Fruit fly (Drosophila melanogaster) whole organism, embryonic: ENCODE data around the gene rempA.
A peak's percentile ranks its signal among the peaks of the same experiment; 100 is the strongest.

Experiments
- Asciz ChIP-seq: fragments of 200-800 bp; sonication (Bioruptor generic); optimal IDR thresholded peaks from 2 replicates; lab custom pipeline; 2017; ENCODE audit warnings: missing biosample characterization, mild to moderate bottlenecking, missing genetic modification characterization, missing genetic modification reagents
- Bteb2 ChIP-seq: fragments of 200-800 bp; sonication (Bioruptor generic); optimal IDR thresholded peaks from 2 replicates; lab custom pipeline; 2016; ENCODE audit warnings: missing biosample characterization, missing genetic modification characterization
- CG10565 ChIP-seq: fragments of 200-800 bp; sonication (Bioruptor generic); optimal IDR thresholded peaks from 3 replicates; lab custom pipeline; 2016; ENCODE audit warnings: missing biosample characterization, mild to moderate bottlenecking, missing genetic modification characterization
- CG10959 ChIP-seq: fragments of 200-800 bp; sonication (Bioruptor generic); IDR thresholded peaks from 2 replicates; pipeline ENCODE4 v1.3.6; 2022; ENCODE audit warnings: missing biosample characterization, missing genetic modification characterization
- CG11398 ChIP-seq: fragments of 200-800 bp; sonication (Bioruptor generic); optimal IDR thresholded peaks from 2 replicates; lab custom pipeline; 2016; ENCODE audit warnings: missing biosample characterization, missing genetic modification characterization
- CG11504 ChIP-seq: fragments of 200-800 bp; sonication (Bioruptor generic); optimal IDR thresholded peaks from 3 replicates; lab custom pipeline; 2019; ENCODE audit warnings: missing biosample characterization, mild to moderate bottlenecking, missing genetic modification characterization, moderate library complexity
- CG12659 ChIP-seq: fragments of 200-800 bp; sonication (Bioruptor generic); optimal IDR thresholded peaks from 3 replicates; lab custom pipeline; 2017; ENCODE audit warnings: mild to moderate bottlenecking, missing biosample characterization, missing genetic modification reagents, missing genetic modification characterization
- CG14667 ChIP-seq: fragments of 200-800 bp; sonication (Bioruptor generic); IDR thresholded peaks from 2 replicates; pipeline ENCODE4 v1.3.6; 2022; ENCODE audit warnings: missing biosample characterization, missing genetic modification characterization
- CG15479 ChIP-seq: fragments of 200-800 bp; sonication (Bioruptor generic); optimal IDR thresholded peaks from 3 replicates; lab custom pipeline; 2019; ENCODE audit warnings: missing biosample characterization, mild to moderate bottlenecking, missing genetic modification characterization, moderate library complexity
- CG16813 ChIP-seq: fragments of 200-800 bp; sonication (Bioruptor generic); IDR thresholded peaks from 3 replicates; pipeline ENCODE4 v1.3.6; 2022; ENCODE audit warnings: missing biosample characterization, missing genetic modification characterization; ENCODE audit not compliant: partially characterized antibody
- CG17359 ChIP-seq: fragments of 200-800 bp; sonication (Bioruptor generic); optimal IDR thresholded peaks from 3 replicates; lab custom pipeline; 2018; ENCODE audit warnings: missing biosample characterization, mild to moderate bottlenecking, missing genetic modification characterization, moderate library complexity
- CG17912 ChIP-seq: fragments of 200-800 bp; sonication (Bioruptor generic); optimal IDR thresholded peaks from 2 replicates; lab custom pipeline; 2018; ENCODE audit warnings: missing biosample characterization, mild to moderate bottlenecking, missing genetic modification characterization
- CG18619 ChIP-seq: fragments of 200-800 bp; sonication (Bioruptor generic); optimal IDR thresholded peaks from 3 replicates; lab custom pipeline; 2017; ENCODE audit warnings: missing biosample characterization, mild to moderate bottlenecking, missing genetic modification characterization
- CG18764 ChIP-seq: fragments of 200-800 bp; sonication (Bioruptor generic); optimal IDR thresholded peaks from 3 replicates; lab custom pipeline; 2016; ENCODE audit warnings: missing biosample characterization, missing genetic modification characterization
- CG30020 ChIP-seq: fragments of 200-800 bp; optimal IDR thresholded peaks from 2 replicates; lab custom pipeline; 2019; ENCODE audit warnings: missing biosample characterization, mild to moderate bottlenecking, missing genetic modification characterization, moderate library complexity
- CG32767 ChIP-seq: fragments of 200-800 bp; sonication (Bioruptor generic); IDR thresholded peaks from 2 replicates; pipeline ENCODE4 v1.3.6; 2022; ENCODE audit warnings: missing biosample characterization, missing genetic modification characterization
- CG32772 ChIP-seq: fragments of 200-800 bp; sonication (Bioruptor generic); IDR thresholded peaks from 2 replicates; pipeline ENCODE4 v1.3.6; 2022; ENCODE audit warnings: missing biosample characterization, missing genetic modification characterization
- CG34376 ChIP-seq: fragments of 200-800 bp; sonication (Bioruptor generic); optimal IDR thresholded peaks from 2 replicates; lab custom pipeline; 2018; ENCODE audit warnings: missing biosample characterization, mild to moderate bottlenecking, missing genetic modification characterization
- CG5953 ChIP-seq: fragments of 200-800 bp; sonication (Bioruptor generic); IDR thresholded peaks from 2 replicates; pipeline ENCODE4 v1.3.6; 2022; ENCODE audit warnings: missing biosample characterization, missing genetic modification characterization
- CG6175 ChIP-seq: fragments of 200-800 bp; sonication (Bioruptor generic); IDR thresholded peaks from 3 replicates; pipeline ENCODE4 v1.3.6; 2022; ENCODE audit warnings: missing biosample characterization, missing genetic modification characterization
- CG9437 ChIP-seq: fragments of 200-800 bp; sonication (Bioruptor generic); optimal IDR thresholded peaks from 2 replicates; lab custom pipeline; 2018; ENCODE audit warnings: missing biosample characterization, mild to moderate bottlenecking, missing genetic modification characterization
- CkIIα-i1 ChIP-seq: fragments of 200-800 bp; sonication (Bioruptor generic); IDR thresholded peaks from 2 replicates; pipeline ENCODE4 v1.3.6; 2022; ENCODE audit warnings: missing biosample characterization, missing genetic modification characterization
- Dek ChIP-seq: fragments of 200-800 bp; sonication (Bioruptor generic); optimal IDR thresholded peaks from 3 replicates; lab custom pipeline; 2019; ENCODE audit warnings: missing biosample characterization, mild to moderate bottlenecking, missing genetic modification characterization, moderate library complexity
- Doc2 ChIP-seq: fragments of 200-800 bp; sonication (Bioruptor generic); IDR thresholded peaks from 2 replicates; pipeline ENCODE4 v1.3.6; 2022; ENCODE audit warnings: missing biosample characterization, missing genetic modification characterization
- Dref ChIP-seq: fragments of 200-800 bp; sonication (Bioruptor generic); IDR thresholded peaks from 2 replicates; pipeline ENCODE4 v1.3.6; 2022; ENCODE audit warnings: missing biosample characterization, missing genetic modification characterization
- HHEX ChIP-seq: fragments of 200-800 bp; sonication (Bioruptor generic); optimal IDR thresholded peaks from 3 replicates; lab custom pipeline; 2017; ENCODE audit warnings: missing biosample characterization, mild to moderate bottlenecking, missing genetic modification characterization, missing genetic modification reagents
- Hr51 ChIP-seq, 2 experiments: fragments of 200-800 bp; sonication (Bioruptor generic); optimal IDR thresholded peaks; 2 replicates in 1 of 2; 3 replicates in 1 of 2; lab custom pipeline; 2016 to 2018; ENCODE audit warnings: missing biosample characterization in 2 of 2, missing genetic modification characterization in 2 of 2, mild to moderate bottlenecking in 1 of 2, moderate library complexity in 1 of 2
- Kr ChIP-seq: fragments of 200-800 bp; sonication (Bioruptor generic); optimal IDR thresholded peaks from 2 replicates; lab custom pipeline; 2017; ENCODE audit warnings: missing biosample characterization, mild to moderate bottlenecking, missing genetic modification characterization
- Lhr ChIP-seq: fragments of 200-800 bp; sonication (Bioruptor generic); optimal IDR thresholded peaks from 3 replicates; lab custom pipeline; 2017; ENCODE audit warnings: mild to moderate bottlenecking, missing biosample characterization, missing genetic modification reagents, missing genetic modification characterization
- MBD-R2 ChIP-seq: fragments of 200-800 bp; sonication (Bioruptor generic); IDR thresholded peaks from 2 replicates; pipeline ENCODE4 v1.3.6; 2022; ENCODE audit warnings: missing biosample characterization, missing genetic modification characterization
- Meics ChIP-seq: fragments of 200-800 bp; sonication (Bioruptor generic); optimal IDR thresholded peaks from 2 replicates; lab custom pipeline; 2017; ENCODE audit warnings: missing biosample characterization, mild to moderate bottlenecking, missing genetic modification characterization
- Nf-YA ChIP-seq: fragments of 200-800 bp; sonication (Bioruptor generic); IDR thresholded peaks from 2 replicates; pipeline ENCODE4 v1.3.6; 2022; ENCODE audit warnings: missing biosample characterization, missing genetic modification characterization
- PHDP ChIP-seq: fragments of 200-800 bp; sonication (Bioruptor generic); optimal IDR thresholded peaks from 3 replicates; lab custom pipeline; 2018; ENCODE audit warnings: missing biosample characterization, mild to moderate bottlenecking, missing genetic modification characterization, moderate library complexity
- Sin3A ChIP-seq: fragments of >200 bp; optimal IDR thresholded peaks from 2 replicates; lab custom pipeline; 2018
- Stat92E ChIP-seq, 3 experiments: fragments of >200 bp in 2 of 3; fragments of 200-800 bp in 1 of 3; sonication (Bioruptor generic) in 1 of 3; optimal IDR thresholded peaks; 2 replicates each; lab custom pipeline; 2017 to 2019; ENCODE audit warnings: missing biosample characterization in 3 of 3, missing genetic modification characterization in 3 of 3, mild to moderate bottlenecking in 1 of 3, moderate library complexity in 1 of 3
- cad ChIP-seq: fragments of >200 bp; optimal IDR thresholded peaks from 2 replicates; lab custom pipeline; 2017; ENCODE audit warnings: missing biosample characterization, missing genetic modification characterization
- cas ChIP-seq: fragments of 200-800 bp; sonication (Bioruptor generic); IDR thresholded peaks from 2 replicates; pipeline ENCODE4 v1.3.6; 2022; ENCODE audit warnings: missing biosample characterization, missing genetic modification characterization
- chif ChIP-seq, 2 experiments: fragments of 200-800 bp; sonication (Bioruptor generic); optimal IDR thresholded peaks; 3 replicates each; lab custom pipeline; 2016; ENCODE audit warnings: missing biosample characterization in 2 of 2, missing genetic modification characterization in 2 of 2
- da ChIP-seq: fragments of 200-800 bp; sonication (Bioruptor generic); optimal IDR thresholded peaks from 2 replicates; lab custom pipeline; 2016; ENCODE audit warnings: missing biosample characterization, missing genetic modification characterization
- gfzf ChIP-seq: fragments of 200-800 bp; sonication (Bioruptor generic); optimal IDR thresholded peaks from 2 replicates; lab custom pipeline; 2016; ENCODE audit warnings: missing biosample characterization, mild to moderate bottlenecking, missing genetic modification characterization, moderate library complexity
- gsb ChIP-seq: fragments of 200-800 bp; sonication (Bioruptor generic); IDR thresholded peaks from 2 replicates; pipeline ENCODE4 v1.3.6; 2022; ENCODE audit warnings: missing biosample characterization, missing genetic modification characterization
- hkb ChIP-seq, 2 experiments: fragments of 200-800 bp in 1 of 2; fragments of >200 bp in 1 of 2; sonication (Bioruptor generic) in 1 of 2; IDR thresholded peaks in 1 of 2; optimal IDR thresholded peaks in 1 of 2; 2 replicates each; pipeline versions ENCODE4 v1.3.6 to Lab custom; 2017 to 2022; ENCODE audit warnings: missing biosample characterization in 1 of 2, missing genetic modification characterization in 1 of 2
- inv ChIP-seq: fragments of 200-800 bp; sonication (Bioruptor generic); IDR thresholded peaks from 2 replicates; pipeline ENCODE4 v1.3.6; 2022; ENCODE audit warnings: missing biosample characterization, missing genetic modification characterization; ENCODE audit not compliant: partially characterized antibody
- odd ChIP-seq: fragments of 200-800 bp; sonication (Bioruptor generic); optimal IDR thresholded peaks from 2 replicates; lab custom pipeline; 2017; ENCODE audit warnings: missing biosample characterization, mild to moderate bottlenecking, missing genetic modification characterization
- pan ChIP-seq, 4 experiments: fragments of >200 bp in 3 of 4; fragments of 200-800 bp in 1 of 4; sonication (Bioruptor generic) in 1 of 4; optimal IDR thresholded peaks in 3 of 4; IDR thresholded peaks in 1 of 4; 2 replicates each; pipeline versions ENCODE4 v1.3.6 to Lab custom; 2017 to 2022; ENCODE audit warnings: missing biosample characterization in 2 of 4, missing genetic modification characterization in 2 of 4, mixed read lengths in 1 of 4
- sens ChIP-seq: fragments of 200-800 bp; sonication (Bioruptor generic); peaks from one replicate; lab custom pipeline; 2016; ENCODE audit warnings: missing biosample characterization, missing genetic modification characterization
- tap ChIP-seq: fragments of 200-800 bp; optimal IDR thresholded peaks from 3 replicates; lab custom pipeline; 2019; ENCODE audit warnings: missing biosample characterization, mild to moderate bottlenecking, missing genetic modification characterization, moderate library complexity
- tin ChIP-seq: fragments of 200-800 bp; sonication (Bioruptor generic); optimal IDR thresholded peaks from 3 replicates; lab custom pipeline; 2016; ENCODE audit warnings: missing biosample characterization, missing genetic modification characterization
- zen ChIP-seq: fragments of 200-800 bp; sonication (Bioruptor generic); optimal IDR thresholded peaks from 3 replicates; lab custom pipeline; 2018; ENCODE audit warnings: missing biosample characterization, mild to moderate bottlenecking, missing genetic modification characterization, moderate library complexity

rempA gene

dm6 chr2L:512028-512427 lies 48.1 kb downstream of the rempA start (continued):
- TF ChIP-seq gfzf (GFP tag; lab: Kevin White, UChicago) (no peak), Bteb2 (GFP tag; lab: Kevin White, UChicago) (peak; percentile 5), HHEX (GFP tag; lab: Kevin White, UChicago) (peak; percentile 16), odd (peak; percentile 25), CG15479 (no peak), pan (optimal IDR thresholded peaks at IDR 0.05; lab: Kevin White, UChicago) (no peak), pan (GFP tag; optimal IDR thresholded peaks at IDR 0.05 in 1 of 2, IDR thresholded peaks at IDR 0.05 in 1 of 2) (peak in 1 of 2 experiments; percentile 58), CG11504 (tag; lab: Kevin White, UChicago) (peak; percentile 81), Dek (peak; percentile 55), inv (GFP tag; lab: Robert Waterston, UW) (no peak), hkb (optimal IDR thresholded peaks at IDR 0.05; lab: Kevin White, UChicago) (no peak), hkb (GFP tag; IDR thresholded peaks at IDR 0.05; lab: Robert Waterston, UW) (peak; percentile 81), CG30020 (no peak), tap (tag; lab: Kevin White, UChicago) (peak; percentile 32), Nf-YA (GFP tag; lab: Robert Waterston, UW) (0 out of 2 replicates have a peak, but pooled peaks have one; percentile 32), Sin3A (lab: Kevin White, UChicago) (no peak), CG10565 (GFP tag; lab: Kevin White, UChicago) (no peak), CG18619 (GFP tag; lab: Kevin White, UChicago) (peak; percentile 57), CG17359 (peak; percentile 57), zen (no peak), CG34376 (GFP tag; lab: Kevin White, UChicago) (no peak), Lhr (GFP tag; lab: Kevin White, UChicago) (peak; percentile 25), CkIIα-i1 (no peak), Dref (GFP tag; lab: Robert Waterston, UW) (no peak), Hr51 (GFP tag; optimal IDR thresholded peaks at IDR 0.05; lab: Kevin White, UChicago) (peak; percentile 37 to 75), CG32772 (GFP tag; lab: Robert Waterston, UW) (no peak), da (GFP tag; lab: Kevin White, UChicago) (no peak), CG5953 (GFP tag; lab: Robert Waterston, UW) (peak; percentile 48), Stat92E (GFP tag; optimal IDR thresholded peaks at IDR 0.05; lab: Kevin White, UChicago) (no peak), CG12659 (GFP tag; lab: Kevin White, UChicago) (peak; percentile 53), CG17912 (GFP tag; lab: Kevin White, UChicago) (no peak), CG32767 (GFP tag; lab: Robert Waterston, UW) (0 out of 2 replicates have a peak, but pooled peaks have one; percentile 20), tin (peak; percentile 20), chif (GFP tag; optimal IDR thresholded peaks at IDR 0.05; lab: Kevin White, UChicago) (peak; percentile 38 to 55), cad (no peak), MBD-R2 (GFP tag; lab: Robert Waterston, UW) (0 out of 2 replicates have a peak, but pooled peaks have one; percentile 27), CG6175 (no peak), CG18764 (GFP tag; lab: Kevin White, UChicago) (peak; percentile 1), CG10959 (GFP tag; lab: Robert Waterston, UW) (no peak), Meics (GFP tag; lab: Kevin White, UChicago) (peak; percentile 15), CG9437 (GFP tag; lab: Kevin White, UChicago) (peak; percentile 32), CG11398 (GFP tag; lab: Kevin White, UChicago) (no peak), CG16813 (no peak), cas (GFP tag; lab: Robert Waterston, UW) (no peak), Kr (GFP tag; lab: Kevin White, UChicago) (no peak), CG14667 (GFP tag; lab: Robert Waterston, UW) (0 out of 2 replicates have a peak, but pooled peaks have one; percentile 18), gsb (no peak), Asciz (GFP tag; lab: Kevin White, UChicago) (no peak), sens (GFP tag; lab: Kevin White, UChicago) (peak; percentile 95), PHDP (tag; lab: Kevin White, UChicago) (peak; percentile 72), Doc2 (GFP tag; lab: Robert Waterston, UW) (no peak)
